Fruit fly (Drosophila melanogaster) whole organism, embryonic: ENCODE results near the gene CG5390.
A peak's percentile ranks its signal among the peaks of the same experiment; 100 is the strongest.

Experiments used
- Atf3 ChIP-seq: fragments of 200-800 bp; sonication (Bioruptor generic); optimal IDR thresholded peaks from 3 replicates; lab custom pipeline; 2016; ENCODE audit warnings: missing biosample characterization, missing genetic modification characterization
- B-H1 ChIP-seq: fragments of 200-800 bp; sonication (Bioruptor generic); IDR thresholded peaks from 3 replicates; pipeline ENCODE4 v1.3.6; 2022; ENCODE audit warnings: missing biosample characterization, missing genetic modification characterization
- CG10209 ChIP-seq: fragments of 200-800 bp; sonication (Bioruptor generic); optimal IDR thresholded peaks from 3 replicates; lab custom pipeline; 2017; ENCODE audit warnings: missing biosample characterization, mild to moderate bottlenecking, missing genetic modification characterization, missing genetic modification reagents
- CG10274 ChIP-seq: fragments of 200-800 bp; sonication (Bioruptor generic); optimal IDR thresholded peaks from 3 replicates; lab custom pipeline; 2017; ENCODE audit warnings: missing biosample characterization, mild to moderate bottlenecking, missing genetic modification characterization
- CG10462 ChIP-seq: fragments of 200-800 bp; sonication (Bioruptor generic); optimal IDR thresholded peaks from 2 replicates; lab custom pipeline; 2016; ENCODE audit warnings: missing biosample characterization, missing genetic modification characterization
- CG10654 ChIP-seq: fragments of 200-800 bp; sonication (Bioruptor generic); optimal IDR thresholded peaks from 2 replicates; lab custom pipeline; 2016; ENCODE audit warnings: missing biosample characterization, missing genetic modification characterization
- CG11085 ChIP-seq: fragments of 200-800 bp; sonication (Bioruptor generic); IDR thresholded peaks from 2 replicates; pipeline ENCODE4 v1.3.6; 2022; ENCODE audit warnings: missing biosample characterization, missing genetic modification characterization
- CG11093 ChIP-seq: fragments of 200-800 bp; sonication (Bioruptor generic); IDR thresholded peaks from 3 replicates; pipeline ENCODE4 v1.3.6; 2022; ENCODE audit warnings: missing biosample characterization, missing genetic modification characterization
- CG11504 ChIP-seq: fragments of 200-800 bp; sonication (Bioruptor generic); optimal IDR thresholded peaks from 3 replicates; lab custom pipeline; 2019; ENCODE audit warnings: missing biosample characterization, mild to moderate bottlenecking, missing genetic modification characterization, moderate library complexity
- CG12219 ChIP-seq: fragments of 200-800 bp; sonication (Bioruptor generic); optimal IDR thresholded peaks from 3 replicates; lab custom pipeline; 2018; ENCODE audit warnings: missing biosample characterization, mild to moderate bottlenecking, missing genetic modification characterization
- CG12391 ChIP-seq: fragments of 200-800 bp; sonication (Bioruptor generic); optimal IDR thresholded peaks from 3 replicates; lab custom pipeline; 2018; ENCODE audit warnings: missing biosample characterization, mild to moderate bottlenecking, missing genetic modification characterization, moderate library complexity
- CG12659 ChIP-seq: fragments of 200-800 bp; sonication (Bioruptor generic); optimal IDR thresholded peaks from 3 replicates; lab custom pipeline; 2017; ENCODE audit warnings: mild to moderate bottlenecking, missing biosample characterization, missing genetic modification reagents, missing genetic modification characterization
- CG12769 ChIP-seq: fragments of 200-800 bp; sonication (Bioruptor generic); optimal IDR thresholded peaks from 2 replicates; lab custom pipeline; 2019; ENCODE audit warnings: missing biosample characterization, mild to moderate bottlenecking, missing genetic modification characterization, moderate library complexity
- CG13775 ChIP-seq: fragments of 200-800 bp; sonication (Bioruptor generic); optimal IDR thresholded peaks from 3 replicates; lab custom pipeline; 2017; ENCODE audit warnings: missing biosample characterization, mild to moderate bottlenecking, missing genetic modification characterization
- CG16779 ChIP-seq: fragments of 200-800 bp; sonication (Bioruptor generic); IDR thresholded peaks from 2 replicates; pipeline ENCODE4 v1.3.6; 2022; ENCODE audit warnings: missing biosample characterization, missing genetic modification characterization
- CG17568 ChIP-seq: fragments of 200-800 bp; sonication (Bioruptor generic); optimal IDR thresholded peaks from 2 replicates; lab custom pipeline; 2018; ENCODE audit warnings: missing biosample characterization, mild to moderate bottlenecking, missing genetic modification characterization, moderate library complexity
- CG18599 ChIP-seq: fragments of 200-800 bp; sonication (Bioruptor generic); optimal IDR thresholded peaks from 3 replicates; lab custom pipeline; 2017; ENCODE audit warnings: missing biosample characterization, missing genetic modification characterization, mild to moderate bottlenecking, moderate library complexity, missing genetic modification reagents
- CG2678 ChIP-seq: fragments of 200-800 bp; sonication (Bioruptor generic); optimal IDR thresholded peaks from 3 replicates; lab custom pipeline; 2019; ENCODE audit warnings: missing biosample characterization, mild to moderate bottlenecking, missing genetic modification characterization, moderate library complexity
- CG30403 ChIP-seq: fragments of 200-800 bp; sonication (Bioruptor generic); optimal IDR thresholded peaks from 3 replicates; lab custom pipeline; 2016; ENCODE audit warnings: missing biosample characterization, missing genetic modification characterization
- CG31365 ChIP-seq: fragments of 200-800 bp; sonication (Bioruptor generic); optimal IDR thresholded peaks from 2 replicates; lab custom pipeline; 2018; ENCODE audit warnings: missing biosample characterization, mild to moderate bottlenecking, missing genetic modification characterization
- CG3407 ChIP-seq: fragments of 200-800 bp; sonication (Bioruptor generic); optimal IDR thresholded peaks from 2 replicates; lab custom pipeline; 2018; ENCODE audit warnings: missing biosample characterization, mild to moderate bottlenecking, missing genetic modification characterization
- CG43689 ChIP-seq: fragments of 200-800 bp; sonication (Bioruptor generic); IDR thresholded peaks from 2 replicates; pipeline ENCODE4 v1.3.6; 2022; ENCODE audit warnings: missing biosample characterization, missing genetic modification characterization
- CG4404 ChIP-seq: fragments of 200-800 bp; sonication (Bioruptor generic); IDR thresholded peaks from 2 replicates; pipeline ENCODE4 v1.3.6; 2022; ENCODE audit warnings: missing biosample characterization, missing genetic modification characterization
- CG6683 ChIP-seq: fragments of 200-800 bp; sonication (Bioruptor generic); optimal IDR thresholded peaks from 2 replicates; lab custom pipeline; 2017; ENCODE audit warnings: missing biosample characterization, mild to moderate bottlenecking, missing genetic modification characterization, missing genetic modification reagents
- CG6765 ChIP-seq: fragments of 200-800 bp; sonication (Bioruptor generic); optimal IDR thresholded peaks from 3 replicates; lab custom pipeline; 2017; ENCODE audit warnings: missing biosample characterization, mild to moderate bottlenecking, missing genetic modification characterization
- CG7271 ChIP-seq: fragments of 200-800 bp; sonication (Bioruptor generic); optimal IDR thresholded peaks from 2 replicates; lab custom pipeline; 2018; ENCODE audit warnings: missing biosample characterization, mild to moderate bottlenecking, missing genetic modification characterization, moderate library complexity
- CG7745 ChIP-seq: fragments of 200-800 bp; sonication (Bioruptor generic); optimal IDR thresholded peaks from 2 replicates; lab custom pipeline; 2018; ENCODE audit warnings: missing biosample characterization, mild to moderate bottlenecking, missing genetic modification characterization, moderate library complexity
- Camta ChIP-seq: fragments of 200-800 bp; sonication (Bioruptor generic); optimal IDR thresholded peaks from 2 replicates; lab custom pipeline; 2016; ENCODE audit warnings: missing biosample characterization, missing genetic modification characterization
- Chrac-16 ChIP-seq: fragments of 200-800 bp; sonication (Bioruptor generic); optimal IDR thresholded peaks from 3 replicates; lab custom pipeline; 2016; ENCODE audit warnings: missing biosample characterization, missing genetic modification characterization
- Gsc ChIP-seq: fragments of 200-800 bp; sonication (Bioruptor generic); IDR thresholded peaks from 2 replicates; pipeline ENCODE4 v1.3.6; 2022; ENCODE audit warnings: missing biosample characterization, missing genetic modification characterization
- H2.0 ChIP-seq: fragments of 200-800 bp; sonication (Bioruptor generic); IDR thresholded peaks from 2 replicates; pipeline ENCODE4 v1.3.6; 2022; ENCODE audit warnings: missing biosample characterization, missing genetic modification characterization
- Hr39 ChIP-seq: fragments of >200 bp; optimal IDR thresholded peaks from 2 replicates; lab custom pipeline; 2017
- MBD-R2 ChIP-seq: fragments of 200-800 bp; sonication (Bioruptor generic); IDR thresholded peaks from 2 replicates; pipeline ENCODE4 v1.3.6; 2022; ENCODE audit warnings: missing biosample characterization, missing genetic modification characterization
- Six4 ChIP-seq: fragments of 200-800 bp; sonication (Bioruptor generic); optimal IDR thresholded peaks from 2 replicates; lab custom pipeline; 2016; ENCODE audit warnings: missing biosample characterization, missing genetic modification characterization
- Trl ChIP-seq, 3 experiments: fragments of >200 bp in 2 of 3; fragments of 200-800 bp in 1 of 3; sonication (Bioruptor generic) in 1 of 3; optimal IDR thresholded peaks; 2 replicates in 1 of 3; 3 replicates in 2 of 3; lab custom pipeline; 2016 to 2017; ENCODE audit warnings: missing biosample characterization in 1 of 3, missing genetic modification characterization in 1 of 3
- Vsx1 ChIP-seq: fragments of 200-800 bp; sonication (Bioruptor generic); optimal IDR thresholded peaks from 2 replicates; lab custom pipeline; 2017; ENCODE audit warnings: missing biosample characterization, mild to moderate bottlenecking, missing genetic modification characterization, missing genetic modification reagents
- abd-A ChIP-seq: fragments of 200-800 bp; sonication (Bioruptor generic); optimal IDR thresholded peaks from 3 replicates; lab custom pipeline; 2019; ENCODE audit warnings: missing biosample characterization, mild to moderate bottlenecking, missing genetic modification characterization, moderate library complexity
- ase ChIP-seq: fragments of 200-800 bp; sonication (Bioruptor generic); IDR thresholded peaks from 3 replicates; pipeline ENCODE4 v1.3.6; 2022; ENCODE audit warnings: missing biosample characterization, missing genetic modification characterization
- cg ChIP-seq: fragments of 200-800 bp; sonication (Bioruptor generic); optimal IDR thresholded peaks from 3 replicates; lab custom pipeline; 2019; ENCODE audit warnings: missing biosample characterization, mild to moderate bottlenecking, missing genetic modification characterization, moderate library complexity
- chinmo ChIP-seq: fragments of 200-800 bp; sonication (Bioruptor generic); IDR thresholded peaks from 4 replicates; pipeline ENCODE4 v1.3.6; 2022; ENCODE audit warnings: missing biosample characterization, missing genetic modification characterization; ENCODE audit not compliant: partially characterized antibody
- cwo ChIP-seq: fragments of 200-800 bp; sonication (Bioruptor generic); optimal IDR thresholded peaks from 3 replicates; lab custom pipeline; 2017; ENCODE audit warnings: missing biosample characterization, missing genetic modification characterization, mild to moderate bottlenecking, moderate library complexity, missing genetic modification reagents
- gcm2 ChIP-seq: fragments of 200-800 bp; sonication (Bioruptor generic); optimal IDR thresholded peaks from 2 replicates; lab custom pipeline; 2016; ENCODE audit warnings: missing biosample characterization, missing genetic modification characterization
- jing ChIP-seq: fragments of 200-800 bp; sonication (Bioruptor generic); optimal IDR thresholded peaks from 2 replicates; lab custom pipeline; 2018; ENCODE audit warnings: missing biosample characterization, mild to moderate bottlenecking, missing genetic modification characterization
- mld ChIP-seq: fragments of 200-800 bp; sonication (Bioruptor generic); IDR thresholded peaks from 3 replicates; pipeline ENCODE4 v1.3.6; 2022; ENCODE audit warnings: missing biosample characterization, missing genetic modification characterization; ENCODE audit not compliant: partially characterized antibody
- nerfin-2 ChIP-seq: fragments of 200-800 bp; sonication (Bioruptor generic); IDR thresholded peaks from 2 replicates; pipeline ENCODE4 v1.3.6; 2022; ENCODE audit warnings: missing biosample characterization, missing genetic modification characterization; ENCODE audit not compliant: partially characterized antibody
- odd ChIP-seq: fragments of 200-800 bp; sonication (Bioruptor generic); optimal IDR thresholded peaks from 2 replicates; lab custom pipeline; 2017; ENCODE audit warnings: missing biosample characterization, mild to moderate bottlenecking, missing genetic modification characterization
- sens-2 ChIP-seq: fragments of 200-800 bp; sonication (Bioruptor generic); IDR thresholded peaks from 2 replicates; pipeline ENCODE4 v1.3.6; 2022; ENCODE audit warnings: missing biosample characterization, missing genetic modification characterization
- tap ChIP-seq: fragments of 200-800 bp; optimal IDR thresholded peaks from 3 replicates; lab custom pipeline; 2019; ENCODE audit warnings: missing biosample characterization, mild to moderate bottlenecking, missing genetic modification characterization, moderate library complexity
- ttk ChIP-seq: fragments of 200-800 bp; sonication (Bioruptor generic); IDR thresholded peaks from 2 replicates; pipeline ENCODE4 v2.1.2; 2022; ENCODE audit warnings: missing biosample characterization, missing genetic modification characterization
- usp ChIP-seq: fragments of >200 bp; optimal IDR thresholded peaks from 2 replicates; lab custom pipeline; 2017; ENCODE audit warnings: missing biosample characterization, missing genetic modification characterization
- zfh1 ChIP-seq: fragments of 200-800 bp; sonication (Bioruptor generic); IDR thresholded peaks from 3 replicates; pipeline ENCODE4 v1.3.6; 2022; ENCODE audit warnings: missing biosample characterization, missing genetic modification characterization

The CG5390 gene

dm6 chr2L:10334854-10335277, 28.5 kb upstream of the CG5390 start (continued):
- TF ChIP-seq CG12391 (tag; lab: Kevin White, UChicago): peak; percentile 46
- peak; percentile 50 for TF ChIP-seq CG13775 (GFP tag; lab: Kevin White, UChicago)
- TF ChIP-seq Trl (optimal IDR thresholded peaks at IDR 0.05; lab: Kevin White, UChicago): peak in 1 of 2 experiments; percentile 31
- peak; percentile 45 for TF ChIP-seq Trl (GFP tag; optimal IDR thresholded peaks at IDR 0.05; lab: Kevin White, UChicago)
- peak; percentile 81 for TF ChIP-seq MBD-R2 (GFP tag; lab: Robert Waterston, UW)
- peak; percentile 60 for TF ChIP-seq CG3407 (GFP tag; lab: Kevin White, UChicago)
- peak; percentile 50 for TF ChIP-seq CG6683 (GFP tag; lab: Kevin White, UChicago)
- TF ChIP-seq cg (GFP tag; lab: Kevin White, UChicago): peak; percentile 100
- TF ChIP-seq gcm2: peak; percentile 22
- TF ChIP-seq CG10209 (GFP tag; lab: Kevin White, UChicago): peak; percentile 63
- no peak for TF ChIP-seq nerfin-2 (GFP tag; lab: Robert Waterston, UW)
- TF ChIP-seq Hr39: no peak
- peak; percentile 84 for TF ChIP-seq CG18599 (GFP tag; lab: Kevin White, UChicago)
- TF ChIP-seq ttk (GFP tag; lab: Robert Waterston, UW): no peak
- no peak for TF ChIP-seq CG11504 (tag; lab: Kevin White, UChicago)
- peak; percentile 67 for TF ChIP-seq odd (GFP tag; lab: Kevin White, UChicago)
- peak; percentile 2 for TF ChIP-seq Chrac-16 (GFP tag; lab: Kevin White, UChicago)
- peak; percentile 61 for TF ChIP-seq cwo
- no peak for TF ChIP-seq CG10462 (GFP tag; lab: Kevin White, UChicago)
- TF ChIP-seq CG12769 (tag; lab: Kevin White, UChicago): peak; percentile 95
- no peak for TF ChIP-seq H2.0 (GFP tag; lab: Robert Waterston, UW)
- no peak for TF ChIP-seq mld (GFP tag; lab: Robert Waterston, UW)
- peak; percentile 72 for TF ChIP-seq CG17568
- no peak for TF ChIP-seq jing (GFP tag; lab: Kevin White, UChicago)
- peak; percentile 36 for TF ChIP-seq Camta
- no peak for TF ChIP-seq CG4404 (GFP tag; lab: Robert Waterston, UW)
- no peak for TF ChIP-seq B-H1 (GFP tag; lab: Robert Waterston, UW)
- TF ChIP-seq CG30403 (GFP tag; lab: Kevin White, UChicago): peak; percentile 13
- TF ChIP-seq ase (GFP tag; lab: Robert Waterston, UW): no peak
- TF ChIP-seq Six4 (GFP tag; lab: Kevin White, UChicago): peak; percentile 48
- TF ChIP-seq CG12659 (GFP tag; lab: Kevin White, UChicago): peak; percentile 77
- TF ChIP-seq Atf3: no peak
- peak; percentile 75 for TF ChIP-seq Vsx1 (GFP tag; lab: Kevin White, UChicago)
- no peak for TF ChIP-seq zfh1 (GFP tag; lab: Robert Waterston, UW)
- TF ChIP-seq CG10274 (GFP tag; lab: Kevin White, UChicago): peak; percentile 28
- TF ChIP-seq CG31365 (tag; lab: Kevin White, UChicago): no peak
- TF ChIP-seq usp (GFP tag; lab: Kevin White, UChicago): no peak
- no peak for TF ChIP-seq CG16779 (GFP tag; lab: Robert Waterston, UW)
- no peak for TF ChIP-seq Gsc (GFP tag; lab: Robert Waterston, UW)
- TF ChIP-seq CG10654 (GFP tag; lab: Kevin White, UChicago): peak; percentile 14
- TF ChIP-seq CG11085 (GFP tag; lab: Robert Waterston, UW): no peak
- peak; percentile 73 for TF ChIP-seq CG2678
- peak; percentile 98 for TF ChIP-seq chinmo (GFP tag; lab: Robert Waterston, UW)
- TF ChIP-seq tap (tag; lab: Kevin White, UChicago): peak; percentile 34
- no peak for TF ChIP-seq sens-2 (GFP tag; lab: Robert Waterston, UW)
- TF ChIP-seq CG11093: no peak
- TF ChIP-seq abd-A (tag; lab: Kevin White, UChicago): peak; percentile 99
- TF ChIP-seq CG6765 (GFP tag; lab: Kevin White, UChicago): peak; percentile 77
- peak; percentile 75 for TF ChIP-seq CG12219 (GFP tag; lab: Kevin White, UChicago)
- TF ChIP-seq CG43689 (GFP tag; lab: Robert Waterston, UW): no peak
- TF ChIP-seq CG7745 (tag; lab: Kevin White, UChicago): peak; percentile 66
- no peak for TF ChIP-seq CG7271
